Fruit fly (Drosophila melanogaster): Measurements from ENCODE around the gene Sec61gamma.

Gene Sec61gamma

DNA sequence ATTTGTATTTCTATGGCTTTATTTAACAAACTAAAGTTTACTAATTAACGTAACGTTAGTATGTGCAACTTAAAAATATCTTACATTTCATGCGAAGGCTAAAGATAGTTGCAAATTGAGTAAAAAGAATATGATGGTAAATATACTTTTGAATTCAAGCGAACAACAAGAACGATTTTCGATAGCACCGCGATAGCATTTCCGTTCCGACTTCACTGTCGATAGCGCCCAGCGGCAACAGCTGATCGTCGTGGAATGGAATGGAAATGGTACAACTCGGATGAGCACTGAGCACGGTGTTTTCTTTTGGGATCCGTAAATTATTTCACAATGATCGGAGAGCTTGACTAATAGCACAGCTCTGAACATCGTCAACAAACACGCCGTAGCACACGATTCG is 29.7 kb upstream of the Sec61gamma start (continued):
- TF ChIP-seq CG12219 (GFP tag; optimal IDR thresholded peaks at IDR 0.05) (no peak), CG18619 (GFP tag; optimal IDR thresholded peaks at IDR 0.05) (peak; percentile 34), CG10959 (GFP tag; IDR thresholded peaks at IDR 0.05) (no peak), mirr (GFP tag; optimal IDR thresholded peaks at IDR 0.05) (peak; percentile 89), Chrac-16 (GFP tag; optimal IDR thresholded peaks at IDR 0.05) (no peak), Dfd (GFP tag; optimal IDR thresholded peaks at IDR 0.05) (no peak), croc (GFP tag; conservative IDR thresholded peaks at IDR 0.05) (no peak), CG11504 (tag; optimal IDR thresholded peaks at IDR 0.05) (no peak), Optix (GFP tag; IDR thresholded peaks at IDR 0.05) (no peak), Poxn (GFP tag; IDR thresholded peaks at IDR 0.05) (no peak), vnd (GFP tag; IDR thresholded peaks at IDR 0.05; ENCODE audit: partially characterized antibody) (no peak), mld (GFP tag; IDR thresholded peaks at IDR 0.05; ENCODE audit: partially characterized antibody) (no peak), nerfin-2 (GFP tag; IDR thresholded peaks at IDR 0.05; ENCODE audit: partially characterized antibody) (no peak), CG4282 (GFP tag; optimal IDR thresholded peaks at IDR 0.05) (no peak), unc-4 (GFP tag; IDR thresholded peaks at IDR 0.05; ENCODE audit: partially characterized antibody) (peak; percentile 56), GATAe (GFP tag; conservative IDR thresholded peaks at IDR 0.05) (no peak), CG3281 (GFP tag; optimal IDR thresholded peaks at IDR 0.05) (peak; percentile 78), sug (tag; optimal IDR thresholded peaks at IDR 0.05) (peak; percentile 37), Hr51 (GFP tag; optimal IDR thresholded peaks at IDR 0.05) (no peak), CG6272 (GFP tag; IDR thresholded peaks at IDR 0.05) (no peak), TFAM (GFP tag; optimal IDR thresholded peaks at IDR 0.05) (no peak), repo (GFP tag; optimal IDR thresholded peaks at IDR 0.05) (no peak), sqz (GFP tag; optimal IDR thresholded peaks at IDR 0.05) (no peak), CG15073 (GFP tag; optimal IDR thresholded peaks at IDR 0.05) (no peak), NC2β (GFP tag; optimal IDR thresholded peaks at IDR 0.05) (peak; percentile 21), trh (GFP tag; optimal IDR thresholded peaks at IDR 0.05) (no peak), dm (GFP tag; optimal IDR thresholded peaks at IDR 0.05) (no peak), org-1 (GFP tag; optimal IDR thresholded peaks at IDR 0.05) (peak; percentile 29), CG17328 (GFP tag; IDR thresholded peaks at IDR 0.05) (peak; percentile 58), crc (GFP tag; optimal IDR thresholded peaks at IDR 0.05) (no peak), CG11247 (GFP tag; IDR thresholded peaks at IDR 0.05) (no peak), Kr (GFP tag; optimal IDR thresholded peaks at IDR 0.05) (no peak), Lhr (GFP tag; optimal IDR thresholded peaks at IDR 0.05) (peak; percentile 13), Opbp (GFP tag; IDR thresholded peaks at IDR 0.05; ENCODE audit: partially characterized antibody) (peak; percentile 17; the same call in 1 of the 3 replicates), vvl (GFP tag; IDR thresholded peaks at IDR 0.05) (peak; percentile 65; the same call in 1 of the 2 replicates), C15 (GFP tag; IDR thresholded peaks at IDR 0.05) (no peak), Hr39 (optimal IDR thresholded peaks at IDR 0.05) (no peak), CG17829 (tag; optimal IDR thresholded peaks at IDR 0.05) (peak; percentile 44), ap (GFP tag; IDR thresholded peaks at IDR 0.05) (0 out of 2 replicates have a peak, but pooled peaks have one; percentile 9), CG12155 (GFP tag; optimal IDR thresholded peaks at IDR 0.05) (no peak), Doc2 (GFP tag; IDR thresholded peaks at IDR 0.05) (no peak), Rfx (GFP tag; IDR thresholded peaks at IDR 0.05) (peak; percentile 66; the same call in 1 of the 2 replicates), exex (tag; optimal IDR thresholded peaks at IDR 0.05) (peak; percentile 7), chinmo (GFP tag; IDR thresholded peaks at IDR 0.05; ENCODE audit: partially characterized antibody) (no peak), Myb (GFP tag; optimal IDR thresholded peaks at IDR 0.05) (peak; percentile 76), inv (GFP tag; IDR thresholded peaks at IDR 0.05; ENCODE audit: partially characterized antibody) (no peak), Ets97D (GFP tag; optimal IDR thresholded peaks at IDR 0.05) (peak; percentile 98), CG8478 (optimal IDR thresholded peaks at IDR 0.05) (no peak), CG7987 (GFP tag; optimal IDR thresholded peaks at IDR 0.05) (peak; percentile 91), CoRest (tag; optimal IDR thresholded peaks at IDR 0.05) (peak; percentile 22), Gsc (GFP tag; IDR thresholded peaks at IDR 0.05) (no peak), dan (GFP tag; IDR thresholded peaks at IDR 0.05) (no peak)

Measured in whole organism, embryonic.